Fruit fly (Drosophila melanogaster): ENCODE results near the gene Smr.

Smr gene

dm6 chrX:12760466-12761133 is 18.2 kb upstream of the Smr start, which contains the start of gene Paics (continued):
- TF ChIP-seq Bdp1 (GFP tag; optimal IDR thresholded peaks at IDR 0.05) (no peak), CG11093 (GFP tag; IDR thresholded peaks at IDR 0.05) (no peak), CG17829 (tag; optimal IDR thresholded peaks at IDR 0.05) (no peak), CG13287 (GFP tag; IDR thresholded peaks at IDR 0.05; ENCODE audit: partially characterized antibody) (peak; percentile 26; the same call in 1 of the 2 replicates), sc (optimal IDR thresholded peaks at IDR 0.05) (no peak), sc (GFP tag; optimal IDR thresholded peaks at IDR 0.05) (no peak), CG4282 (GFP tag; optimal IDR thresholded peaks at IDR 0.05) (no peak), dati (GFP tag; IDR thresholded peaks at IDR 0.05) (no peak), CG13624 (GFP tag; optimal IDR thresholded peaks at IDR 0.05) (peak; percentile 9), Mad (GFP tag; optimal IDR thresholded peaks at IDR 0.05) (no peak), Nf-YB (GFP tag; optimal IDR thresholded peaks at IDR 0.05) (no peak), ham (GFP tag; IDR thresholded peaks at IDR 0.05) (no peak), Nf-YA (GFP tag; IDR thresholded peaks at IDR 0.05) (no peak), CG16863 (GFP tag; optimal IDR thresholded peaks at IDR 0.05) (no peak), CG7745 (tag; optimal IDR thresholded peaks at IDR 0.05) (no peak), cwo (GFP tag; optimal IDR thresholded peaks at IDR 0.05) (peak; percentile 74), pho (GFP tag; optimal IDR thresholded peaks at IDR 0.05) (no peak), cg (GFP tag; optimal IDR thresholded peaks at IDR 0.05) (peak; percentile 76), pum (GFP tag; optimal IDR thresholded peaks at IDR 0.05) (no peak), Lhr (GFP tag; optimal IDR thresholded peaks at IDR 0.05) (no peak), lab (GFP tag; optimal IDR thresholded peaks at IDR 0.05) (no peak), ranshi (GFP tag; IDR thresholded peaks at IDR 0.05) (no peak), CG2889 (GFP tag; IDR thresholded peaks at IDR 0.05) (no peak), YL-1 (GFP tag; optimal IDR thresholded peaks at IDR 0.05) (no peak), klu (GFP tag; IDR thresholded peaks at IDR 0.05) (no peak), seq (GFP tag; IDR thresholded peaks at IDR 0.05) (no peak; the same call in 1 of the 2 replicates), hbn (GFP tag; IDR thresholded peaks at IDR 0.05; ENCODE audit: partially characterized antibody) (0 out of 2 replicates have a peak, but pooled peaks have one; percentile 19), CG16779 (GFP tag; IDR thresholded peaks at IDR 0.05) (no peak), Jarid2 (GFP tag; optimal IDR thresholded peaks at IDR 0.05) (peak; percentile 12), CG6254 (GFP tag; optimal IDR thresholded peaks at IDR 0.05) (no peak), bcd (GFP tag; optimal IDR thresholded peaks at IDR 0.05) (no peak), caup (GFP tag; optimal IDR thresholded peaks at IDR 0.05; ENCODE audit: severe bottlenecking) (no peak), CG14014 (GFP tag; IDR thresholded peaks at IDR 0.05) (no peak; the same call in 1 of the 2 replicates), abd-A (tag; optimal IDR thresholded peaks at IDR 0.05) (no peak), Lpt (GFP tag; optimal IDR thresholded peaks at IDR 0.05) (no peak), az2 (GFP tag; optimal IDR thresholded peaks at IDR 0.05) (no peak), CG2678 (tag; optimal IDR thresholded peaks at IDR 0.05) (peak; percentile 1), Ptx1 (GFP tag; IDR thresholded peaks at IDR 0.05) (0 out of 2 replicates have a peak, but pooled peaks have one; percentile 38), al (GFP tag; IDR thresholded peaks at IDR 0.05) (no peak), CG15696 (tag; optimal IDR thresholded peaks at IDR 0.05) (no peak), CG17385 (GFP tag; optimal IDR thresholded peaks at IDR 0.05) (no peak), amos (GFP tag; IDR thresholded peaks at IDR 0.05; ENCODE audit: partially characterized antibody) (peak; percentile 36; the same call in 1 of the 2 replicates), dmrt99B (tag; optimal IDR thresholded peaks at IDR 0.05) (no peak), grau (tag; optimal IDR thresholded peaks at IDR 0.05) (no peak), nom (GFP tag; optimal IDR thresholded peaks at IDR 0.05) (no peak), CG10979 (tag; optimal IDR thresholded peaks at IDR 0.05) (no peak), bsh (GFP tag; optimal IDR thresholded peaks at IDR 0.05) (no peak), gro (GFP tag; optimal IDR thresholded peaks at IDR 0.05) (peak; percentile 4), NfI (GFP tag; optimal IDR thresholded peaks at IDR 0.05) (no peak), Gsc (GFP tag; IDR thresholded peaks at IDR 0.05) (no peak)
